Worm (Caenorhabditis elegans): ENCODE data around the gene ins-1.

Gene ins-1

ce11 chrIV:10409377-10409776, 27.1 kb upstream of the ins-1 start, which contains the start of gene rfk-1:
Gene rfk-1, minus strand, starts transcription at chrIV:10409477.
- no peak for TF ChIP-seq mbf-1 (tag; optimal IDR thresholded peaks at IDR 0.05)
- no peak for TF ChIP-seq aly-2 (tag; optimal IDR thresholded peaks at IDR 0.05)
- TF ChIP-seq gmeb-1 (tag; optimal IDR thresholded peaks at IDR 0.05), result no peak
- TF ChIP-seq nhr-77 (tag; optimal IDR thresholded peaks at IDR 0.05), result no peak
- no peak for TF ChIP-seq lin-13 (GFP tag; optimal IDR thresholded peaks at IDR 0.05)
- TF ChIP-seq nhr-23 (tag; optimal IDR thresholded peaks at IDR 0.05), result no peak
- TF ChIP-seq mab-5 (tag; optimal IDR thresholded peaks at IDR 0.05), result no peak

- TF ChIP-seq mab-5 (tag; optimal IDR thresholded peaks at IDR 0.05) (no peak), lin-11 (tag; optimal IDR thresholded peaks at IDR 0.05) (no peak)
These were observed 22.7 kb upstream of the ins-1 start, which contains the start of gene R10H10.7 for ce11 chrIV:10413828-10414227. Gene R10H10.7, minus strand, starts transcription at chrIV:10413928.

ce11 chrIV:10417781-10418180, 18.7 kb upstream of the ins-1 start, which contains the start of gene F13B12.6:
Gene F13B12.6, minus strand, starts transcription at chrIV:10417881.
- TF ChIP-seq sma-9 (GFP tag; optimal IDR thresholded peaks at IDR 0.05) (no peak), sma-9 (tag; optimal IDR thresholded peaks at IDR 0.05) (no peak), lin-39 (tag; optimal IDR thresholded peaks at IDR 0.05) (no peak), unc-55 (GFP tag; optimal IDR thresholded peaks at IDR 0.05) (no peak), nhr-77 (tag; optimal IDR thresholded peaks at IDR 0.05) (no peak), skn-1 (tag; optimal IDR thresholded peaks at IDR 0.05) (no peak), ztf-4 (tag; optimal IDR thresholded peaks at IDR 0.05) (no peak), mbf-1 (tag; optimal IDR thresholded peaks at IDR 0.05) (no peak), nhr-237 (tag; optimal IDR thresholded peaks at IDR 0.05) (no peak), elt-3 (tag; optimal IDR thresholded peaks at IDR 0.05) (no peak), dmd-4 (tag; optimal IDR thresholded peaks at IDR 0.05) (no peak)

- no peak for TF ChIP-seq fos-1 (tag; optimal IDR thresholded peaks at IDR 0.05)
- TF ChIP-seq crh-2 (tag; optimal IDR thresholded peaks at IDR 0.05), result no peak
- TF ChIP-seq peb-1 (tag; optimal IDR thresholded peaks at IDR 0.05), result no peak
- peak; percentile 24 for TF ChIP-seq unc-55 (GFP tag; optimal IDR thresholded peaks at IDR 0.05)
- TF ChIP-seq Y55F3AM.14 (GFP tag; optimal IDR thresholded peaks at IDR 0.05), result peak; percentile 1
- no peak for TF ChIP-seq ZK546.5 (tag; optimal IDR thresholded peaks at IDR 0.05)
- no peak for TF ChIP-seq unc-62 (GFP tag; optimal IDR thresholded peaks at IDR 0.05)
- TF ChIP-seq nhr-11 (tag; optimal IDR thresholded peaks at IDR 0.05), result no peak
- no peak for TF ChIP-seq mbf-1 (tag; optimal IDR thresholded peaks at IDR 0.05)
- no peak for TF ChIP-seq ceh-82 (tag; optimal IDR thresholded peaks at IDR 0.05)
- TF ChIP-seq ztf-11 (tag; optimal IDR thresholded peaks at IDR 0.05), result no peak
- no peak for TF ChIP-seq nhr-237 (tag; optimal IDR thresholded peaks at IDR 0.05)
- TF ChIP-seq ceh-16 (tag; optimal IDR thresholded peaks at IDR 0.05), result no peak
- no peak for TF ChIP-seq zag-1 (tag; optimal IDR thresholded peaks at IDR 0.05)
- no peak for TF ChIP-seq nhr-21 (tag; optimal IDR thresholded peaks at IDR 0.05)
- no peak for TF ChIP-seq lin-11 (tag; optimal IDR thresholded peaks at IDR 0.05)
- TF ChIP-seq mdl-1 (tag; optimal IDR thresholded peaks at IDR 0.05), result no peak
- TF ChIP-seq egl-27 (tag; optimal IDR thresholded peaks at IDR 0.05), result no peak
- no peak for TF ChIP-seq nhr-23 (tag; optimal IDR thresholded peaks at IDR 0.05)
- TF ChIP-seq sem-4 (tag; optimal IDR thresholded peaks at IDR 0.05), result no peak
- TF ChIP-seq lin-39 (tag; optimal IDR thresholded peaks at IDR 0.05), result no peak
- no peak for TF ChIP-seq lin-13 (GFP tag; optimal IDR thresholded peaks at IDR 0.05)
- no peak for TF ChIP-seq ztf-4 (tag; optimal IDR thresholded peaks at IDR 0.05)
- no peak for TF ChIP-seq lsy-2 (tag; optimal IDR thresholded peaks at IDR 0.05)
- TF ChIP-seq mab-5 (tag; optimal IDR thresholded peaks at IDR 0.05), result peak; percentile 12
- no peak for TF ChIP-seq F13H6.1 (tag; optimal IDR thresholded peaks at IDR 0.05)
- TF ChIP-seq aly-2 (tag; optimal IDR thresholded peaks at IDR 0.05), result no peak
- no peak for TF ChIP-seq unc-39 (tag; optimal IDR thresholded peaks at IDR 0.05)
- TF ChIP-seq snpc-4 (tag; optimal IDR thresholded peaks at IDR 0.05), result no peak
- no peak for TF ChIP-seq sma-9 (GFP tag; optimal IDR thresholded peaks at IDR 0.05)
- TF ChIP-seq sma-9 (tag; optimal IDR thresholded peaks at IDR 0.05), result no peak
- no peak for TF ChIP-seq elt-1 (tag; optimal IDR thresholded peaks at IDR 0.05)
- TF ChIP-seq blmp-1 (tag; optimal IDR thresholded peaks at IDR 0.05; ENCODE audit: insufficient read depth), result no peak
- TF ChIP-seq nhr-6 (tag; optimal IDR thresholded peaks at IDR 0.05), result no peak
- no peak for TF ChIP-seq gmeb-1 (tag; optimal IDR thresholded peaks at IDR 0.05)
- no peak for TF ChIP-seq dmd-4 (tag; optimal IDR thresholded peaks at IDR 0.05)
- no peak for TF ChIP-seq nhr-12 (tag; optimal IDR thresholded peaks at IDR 0.05)
- peak; percentile 18 for TF ChIP-seq nhr-129 (tag; optimal IDR thresholded peaks at IDR 0.05)
- TF ChIP-seq ama-1 (optimal IDR thresholded peaks at IDR 0.05), result no peak
- TF ChIP-seq nhr-77 (tag; optimal IDR thresholded peaks at IDR 0.05), result no peak
- TF ChIP-seq nhr-25 (tag; optimal IDR thresholded peaks at IDR 0.05), result peak; percentile 32
- no peak for TF ChIP-seq sma-3 (GFP tag; optimal IDR thresholded peaks at IDR 0.05)
- TF ChIP-seq R02D3.7 (tag; optimal IDR thresholded peaks at IDR 0.05), result no peak
- no peak for TF ChIP-seq nhr-10 (tag; optimal IDR thresholded peaks at IDR 0.05)
- no peak for TF ChIP-seq skn-1 (tag; optimal IDR thresholded peaks at IDR 0.05)
- no peak for TF ChIP-seq elt-3 (tag; optimal IDR thresholded peaks at IDR 0.05)
- no peak for TF ChIP-seq alr-1 (tag; optimal IDR thresholded peaks at IDR 0.05)
These were observed 16.6 kb upstream of the ins-1 start for ce11 chrIV:10419896-10420295.
